Fruit fly (Drosophila melanogaster): ENCODE results near the gene CG10973.

The CG10973 gene

dm6 chr3L:12792933-12793448 lies 38.4 kb upstream of the CG10973 start (continued):
- TF ChIP-seq CG10267 (tag; optimal IDR thresholded peaks at IDR 0.05) (peak; percentile 65), Bdp1 (GFP tag; optimal IDR thresholded peaks at IDR 0.05) (no peak), CG8924 (tag; optimal IDR thresholded peaks at IDR 0.05) (peak; percentile 75), CG12659 (GFP tag; optimal IDR thresholded peaks at IDR 0.05) (peak; percentile 67), CG3847 (GFP tag; IDR thresholded peaks at IDR 0.05) (peak; percentile 47), CG2678 (tag; optimal IDR thresholded peaks at IDR 0.05) (peak; percentile 90), CG7556 (GFP tag; optimal IDR thresholded peaks at IDR 0.05) (peak; percentile 79), Aef1 (GFP tag; IDR thresholded peaks at IDR 0.05) (peak; percentile 22; the same call in 1 of the 3 replicates), trem (tag; optimal IDR thresholded peaks at IDR 0.05) (peak; percentile 64), CG9817 (tag; optimal IDR thresholded peaks at IDR 0.05) (no peak), CG2120 (GFP tag; optimal IDR thresholded peaks at IDR 0.05) (peak; percentile 73), Ssrp (tag; optimal IDR thresholded peaks at IDR 0.05) (peak; percentile 40), CG9437 (GFP tag; optimal IDR thresholded peaks at IDR 0.05) (peak; percentile 52), p53 (GFP tag; optimal IDR thresholded peaks at IDR 0.05) (no peak), NC2β (GFP tag; optimal IDR thresholded peaks at IDR 0.05) (peak; percentile 1), caup (GFP tag; optimal IDR thresholded peaks at IDR 0.05; ENCODE audit: severe bottlenecking) (peak; percentile 44), esg (GFP tag; conservative IDR thresholded peaks at IDR 0.05) (0 out of 2 replicates have a peak, but pooled peaks have one; percentile 18), Elba2 (GFP tag; optimal IDR thresholded peaks at IDR 0.05) (no peak), CG4854 (GFP tag; optimal IDR thresholded peaks at IDR 0.05) (peak; percentile 23), zfh2 (GFP tag; optimal IDR thresholded peaks at IDR 0.05) (peak; percentile 17), CG1529 (GFP tag; optimal IDR thresholded peaks at IDR 0.05) (peak; percentile 15), D19B (GFP tag; optimal IDR thresholded peaks at IDR 0.05) (no peak), CG31441 (GFP tag; IDR thresholded peaks at IDR 0.05) (peak; percentile 56; the same call in 1 of the 2 replicates), CG4404 (GFP tag; IDR thresholded peaks at IDR 0.05) (no peak), fd96Cb (tag; optimal IDR thresholded peaks at IDR 0.05) (peak; percentile 45), wor (GFP tag; IDR thresholded peaks at IDR 0.05) (0 out of 2 replicates have a peak, but pooled peaks have one; percentile 28), lola (GFP tag; optimal IDR thresholded peaks at IDR 0.05) (peak in 1 of 3 experiments; percentile 48), odd (GFP tag; optimal IDR thresholded peaks at IDR 0.05) (peak; percentile 37), CG5245 (GFP tag; optimal IDR thresholded peaks at IDR 0.05) (peak; percentile 10), chif (GFP tag; optimal IDR thresholded peaks at IDR 0.05) (peak in 1 of 2 experiments; percentile 6), Sry-β (GFP tag; optimal IDR thresholded peaks at IDR 0.05) (no peak), lilli (GFP tag; optimal IDR thresholded peaks at IDR 0.05) (peak; percentile 60), ind (GFP tag; optimal IDR thresholded peaks at IDR 0.05) (peak; percentile 63), CG10321 (GFP tag; IDR thresholded peaks at IDR 0.05) (no peak), unpg (GFP tag; optimal IDR thresholded peaks at IDR 0.05) (peak; percentile 77), sr (GFP tag; IDR thresholded peaks at IDR 0.05) (no peak), CG6791 (GFP tag; IDR thresholded peaks at IDR 0.05; ENCODE audit: partially characterized antibody) (no peak), phol (tag; optimal IDR thresholded peaks at IDR 0.05) (peak; percentile 72), Hr3 (GFP tag; optimal IDR thresholded peaks at IDR 0.05) (peak; percentile 54), kay (GFP tag; optimal IDR thresholded peaks at IDR 0.05) (peak; percentile 8), Pdp1 (GFP tag; optimal IDR thresholded peaks at IDR 0.05) (peak; percentile 14 to 62), tap (tag; optimal IDR thresholded peaks at IDR 0.05) (peak; percentile 39), CG2199 (GFP tag; IDR thresholded peaks at IDR 0.05) (no peak), CG10209 (GFP tag; optimal IDR thresholded peaks at IDR 0.05) (peak; percentile 40), Hmr (GFP tag; optimal IDR thresholded peaks at IDR 0.05) (peak; percentile 68), CG18619 (GFP tag; optimal IDR thresholded peaks at IDR 0.05) (peak; percentile 63), CG10274 (GFP tag; optimal IDR thresholded peaks at IDR 0.05) (peak; percentile 1), nerfin-1 (tag; optimal IDR thresholded peaks at IDR 0.05) (peak; percentile 54), Hr51 (GFP tag; optimal IDR thresholded peaks at IDR 0.05) (peak in 1 of 2 experiments; percentile 79)

Measured in whole organism, embryonic.